Fruit fly (Drosophila melanogaster) whole organism, embryonic: Measurements from ENCODE around the gene CG2898.

Experiments
- CG14441 ChIP-seq: fragments of 200-800 bp; sonication (Bioruptor generic); IDR thresholded peaks from 2 replicates; pipeline ENCODE4 v1.3.6; 2022; ENCODE audit warnings: missing biosample characterization, missing genetic modification characterization
- H2.0 ChIP-seq: fragments of 200-800 bp; sonication (Bioruptor generic); IDR thresholded peaks from 2 replicates; pipeline ENCODE4 v1.3.6; 2022; ENCODE audit warnings: missing biosample characterization, missing genetic modification characterization
- Hr39 ChIP-seq: fragments of >200 bp; optimal IDR thresholded peaks from 2 replicates; lab custom pipeline; 2017
- Nf-YA ChIP-seq: fragments of 200-800 bp; sonication (Bioruptor generic); IDR thresholded peaks from 2 replicates; pipeline ENCODE4 v1.3.6; 2022; ENCODE audit warnings: missing biosample characterization, missing genetic modification characterization
- ash1 ChIP-seq: fragments of 200-800 bp; sonication (Bioruptor generic); optimal IDR thresholded peaks from 2 replicates; lab custom pipeline; 2018; ENCODE audit warnings: missing biosample characterization, mild to moderate bottlenecking, missing genetic modification characterization
- corto ChIP-seq: fragments of 200-800 bp; sonication (Bioruptor generic); optimal IDR thresholded peaks from 2 replicates; lab custom pipeline; 2016; ENCODE audit warnings: missing biosample characterization, mild to moderate bottlenecking, missing genetic modification characterization, moderate library complexity
- gcm2 ChIP-seq: fragments of 200-800 bp; sonication (Bioruptor generic); optimal IDR thresholded peaks from 2 replicates; lab custom pipeline; 2016; ENCODE audit warnings: missing biosample characterization, missing genetic modification characterization
- luna ChIP-seq: fragments of 200-800 bp; sonication (Bioruptor generic); optimal IDR thresholded peaks from 2 replicates; lab custom pipeline; 2016; ENCODE audit warnings: missing biosample characterization, missing genetic modification characterization
- stc ChIP-seq: fragments of 200-800 bp; sonication (Bioruptor generic); IDR thresholded peaks from 2 replicates; pipeline ENCODE4 v1.3.6; 2022; ENCODE audit warnings: missing biosample characterization, missing genetic modification characterization
- zf30C ChIP-seq: fragments of 200-800 bp; sonication (Bioruptor generic); optimal IDR thresholded peaks from 3 replicates; lab custom pipeline; 2018; ENCODE audit warnings: missing biosample characterization, mild to moderate bottlenecking, missing genetic modification characterization

DNA sequence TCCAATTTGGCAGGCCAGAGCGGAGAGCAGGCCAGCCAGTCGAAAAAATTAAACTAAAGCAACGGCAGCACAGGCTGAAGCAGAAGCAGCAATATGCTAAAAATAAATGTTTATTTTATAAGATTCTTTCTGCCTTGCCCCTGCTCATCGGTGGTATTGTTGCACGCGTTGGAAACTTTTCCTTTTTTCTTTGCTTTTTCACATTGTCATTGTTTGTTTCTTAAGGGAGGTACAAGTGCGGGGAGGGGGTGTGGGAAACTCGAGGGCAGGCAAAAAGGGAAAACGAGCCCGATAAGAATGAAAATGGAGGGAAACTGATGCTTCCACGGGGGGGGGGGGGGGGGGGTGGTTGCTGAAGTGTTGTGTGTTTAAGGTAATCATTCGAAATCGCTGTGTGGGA, 23.8 kb downstream of the CG2898 start:
- TF ChIP-seq stc (GFP tag; lab: Robert Waterston, UW): no peak
- no peak for TF ChIP-seq corto (GFP tag; lab: Kevin White, UChicago)
- no peak for TF ChIP-seq ash1
- TF ChIP-seq luna: no peak
- no peak for TF ChIP-seq CG14441 (GFP tag; lab: Robert Waterston, UW)
- TF ChIP-seq Nf-YA: no peak
- TF ChIP-seq H2.0 (GFP tag; lab: Robert Waterston, UW): no peak
- no peak for TF ChIP-seq zf30C (GFP tag; lab: Kevin White, UChicago)
- TF ChIP-seq Hr39 (lab: Kevin White, UChicago): no peak
- no peak for TF ChIP-seq gcm2 (GFP tag; lab: Kevin White, UChicago)
